Fruit fly (Drosophila melanogaster) whole organism, wandering third instar larva: ENCODE measurements around the gene Mitofilin.

Experiments
- Abd-B ChIP-seq: fragments of >200 bp; optimal IDR thresholded peaks from 2 replicates; lab custom pipeline; 2017; ENCODE audit warnings: missing biosample characterization, missing genetic modification characterization
- CG32264 ChIP-seq: fragments of 200-800 bp; sonication (Bioruptor generic); optimal IDR thresholded peaks from 2 replicates; lab custom pipeline; 2016; ENCODE audit warnings: missing biosample characterization, missing genetic modification characterization
- CG9705 ChIP-seq: fragments of 200-800 bp; sonication (Bioruptor generic); optimal IDR thresholded peaks from 2 replicates; lab custom pipeline; 2018; ENCODE audit warnings: missing biosample characterization, mild to moderate bottlenecking, missing genetic modification characterization
- CrebA ChIP-seq: fragments of 200-800 bp; sonication (Bioruptor generic); optimal IDR thresholded peaks from 2 replicates; lab custom pipeline; 2016; ENCODE audit warnings: missing biosample characterization, mild to moderate bottlenecking, missing genetic modification characterization, borderline replicate concordance
- Dfd ChIP-seq: fragments of >200 bp; optimal IDR thresholded peaks from 2 replicates; lab custom pipeline; 2017; ENCODE audit warnings: missing biosample characterization, missing genetic modification characterization
- GATAd ChIP-seq: sonication (Bioruptor generic); optimal IDR thresholded peaks from 2 replicates; lab custom pipeline; 2016; ENCODE audit warnings: missing biosample characterization, missing genetic modification characterization
- HLH106 ChIP-seq: fragments of 200-800 bp; optimal IDR thresholded peaks from 3 replicates; lab custom pipeline; 2019; ENCODE audit warnings: missing biosample characterization, mild to moderate bottlenecking, missing genetic modification characterization, moderate library complexity
- Hnf4 ChIP-seq: fragments of 200-800 bp; sonication (Bioruptor generic); optimal IDR thresholded peaks from 2 replicates; lab custom pipeline; 2016; ENCODE audit warnings: missing biosample characterization, mild to moderate bottlenecking, missing genetic modification characterization
- Hr78 ChIP-seq: fragments of >200 bp; optimal IDR thresholded peaks from 2 replicates; lab custom pipeline; 2017; ENCODE audit warnings: missing biosample characterization, missing genetic modification characterization
- Hr83 ChIP-seq: fragments of 200-300 bp; sonication (Bioruptor generic); optimal IDR thresholded peaks from 2 replicates; lab custom pipeline; 2016; ENCODE audit warnings: missing biosample characterization, mild to moderate bottlenecking, missing genetic modification characterization, moderate library complexity; ENCODE audit not compliant: poor library complexity, severe bottlenecking
- Mio ChIP-seq: sonication (Bioruptor generic); optimal IDR thresholded peaks from 2 replicates; lab custom pipeline; 2016; ENCODE audit warnings: missing biosample characterization, missing genetic modification characterization
- Myc ChIP-seq: fragments of >200 bp; optimal IDR thresholded peaks from 2 replicates; lab custom pipeline; 2017
- OdsH ChIP-seq: fragments of 200-800 bp; sonication (Bioruptor generic); optimal IDR thresholded peaks from 2 replicates; lab custom pipeline; 2016; ENCODE audit warnings: missing biosample characterization, mild to moderate bottlenecking, missing genetic modification characterization
- Rel ChIP-seq, 2 experiments: fragments of 200-800 bp; sonication (Bioruptor generic) in 1 of 2; optimal IDR thresholded peaks; 2 replicates in 1 of 2; 3 replicates in 1 of 2; lab custom pipeline; 2016 to 2019; ENCODE audit warnings: mild to moderate bottlenecking in 2 of 2, missing biosample characterization in 2 of 2, missing genetic modification characterization in 2 of 2, moderate library complexity in 1 of 2
- Sp1 ChIP-seq: fragments of 200-800 bp; sonication (Bioruptor generic); optimal IDR thresholded peaks from 3 replicates; lab custom pipeline; 2019; ENCODE audit warnings: missing biosample characterization, mild to moderate bottlenecking, missing genetic modification characterization, moderate library complexity
- Vsx2 ChIP-seq: fragments of 200-300, 225-300 bp; sonication (Bioruptor generic); optimal IDR thresholded peaks from 2 replicates; lab custom pipeline; 2018; ENCODE audit warnings: missing biosample characterization, missing genetic modification characterization; ENCODE audit not compliant: partially characterized antibody
- br ChIP-seq: fragments of 200-800 bp; sonication (Bioruptor generic); optimal IDR thresholded peaks from 2 replicates; lab custom pipeline; 2016; ENCODE audit warnings: missing biosample characterization, missing genetic modification characterization
- brk ChIP-seq: fragments of 200-800 bp; sonication (Bioruptor generic); optimal IDR thresholded peaks from 2 replicates; lab custom pipeline; 2016; ENCODE audit warnings: missing biosample characterization, mild to moderate bottlenecking, missing genetic modification characterization
- dl ChIP-seq, 2 experiments: fragments of 175-275, 200-275 bp in 1 of 2; fragments of 200-275 bp in 1 of 2; sonication (Bioruptor generic); optimal IDR thresholded peaks; lab custom pipeline; 2018; ENCODE audit warnings: mild to moderate bottlenecking in 2 of 2, missing biosample characterization in 2 of 2, missing genetic modification characterization in 2 of 2, moderate library complexity in 2 of 2; ENCODE audit not compliant: partially characterized antibody in 2 of 2, insufficient read depth in 1 of 2
- dsf ChIP-seq: sonication (Bioruptor generic); optimal IDR thresholded peaks from 2 replicates; lab custom pipeline; 2016; ENCODE audit warnings: missing biosample characterization, missing genetic modification characterization, borderline replicate concordance
- ey ChIP-seq: fragments of 200-800 bp; sonication (Bioruptor generic); optimal IDR thresholded peaks from 2 replicates; lab custom pipeline; 2016; ENCODE audit warnings: missing biosample characterization, missing genetic modification characterization
- foxo ChIP-seq, 2 experiments: fragments of 200-800 bp; sonication (Bioruptor generic); optimal IDR thresholded peaks; 2 replicates in 1 of 2; 3 replicates in 1 of 2; lab custom pipeline; 2016 to 2017; ENCODE audit warnings: missing biosample characterization in 2 of 2, missing genetic modification characterization in 2 of 2
- fru ChIP-seq: fragments of 200-800 bp; sonication (Bioruptor generic); optimal IDR thresholded peaks from 3 replicates; lab custom pipeline; 2016; ENCODE audit warnings: missing biosample characterization, mild to moderate bottlenecking, missing genetic modification characterization
- h ChIP-seq: fragments of 200-800 bp; sonication (Bioruptor generic); optimal IDR thresholded peaks from 3 replicates; lab custom pipeline; 2016; ENCODE audit warnings: missing biosample characterization, mild to moderate bottlenecking, missing genetic modification characterization
- jim ChIP-seq: fragments of 175-275, 200-325 bp; sonication (Bioruptor generic); optimal IDR thresholded peaks from 2 replicates; lab custom pipeline; 2016; ENCODE audit warnings: missing biosample characterization, mild to moderate bottlenecking, missing genetic modification characterization
- lola ChIP-seq: fragments of >200 bp; optimal IDR thresholded peaks from 2 replicates; lab custom pipeline; 2017; ENCODE audit warnings: missing biosample characterization, missing genetic modification characterization
- pan ChIP-seq: fragments of >200 bp; optimal IDR thresholded peaks from 2 replicates; lab custom pipeline; 2017
- rgr ChIP-seq: fragments of 200-800 bp; sonication (Bioruptor generic); optimal IDR thresholded peaks from 3 replicates; lab custom pipeline; 2016; ENCODE audit warnings: missing biosample characterization, mild to moderate bottlenecking, missing genetic modification characterization
- sv ChIP-seq: fragments of 200-800 bp; sonication (Bioruptor generic); optimal IDR thresholded peaks from 3 replicates; lab custom pipeline; 2016; ENCODE audit warnings: missing biosample characterization, missing genetic modification characterization
- tai ChIP-seq: sonication (Bioruptor generic); optimal IDR thresholded peaks from 2 replicates; lab custom pipeline; 2016; ENCODE audit warnings: missing biosample characterization, missing genetic modification characterization
- usp ChIP-seq: fragments of >200 bp; optimal IDR thresholded peaks from 2 replicates; lab custom pipeline; 2017; ENCODE audit warnings: missing biosample characterization, missing genetic modification characterization
- woc ChIP-seq: sonication (Bioruptor generic); optimal IDR thresholded peaks from 2 replicates; lab custom pipeline; 2016; ENCODE audit warnings: missing biosample characterization, mild to moderate bottlenecking, missing genetic modification characterization

Mitofilin gene

dm6 chr3R:22071628-22072027 lies 48.5 kb upstream of the Mitofilin start:
- no peak for TF ChIP-seq Hr78 (GFP tag; lab: Kevin White, UChicago)
- TF ChIP-seq Hnf4 (GFP tag; lab: Kevin White, UChicago) = no peak
- TF ChIP-seq Dfd (GFP tag; lab: Kevin White, UChicago) = peak; percentile 82
- no peak for TF ChIP-seq dl (GFP tag; optimal IDR thresholded peaks at IDR 0.05; lab: Kevin White, UChicago; ENCODE audit: insufficient read depth in 1 of 2, partially characterized antibody in 2 of 2)

DNA sequence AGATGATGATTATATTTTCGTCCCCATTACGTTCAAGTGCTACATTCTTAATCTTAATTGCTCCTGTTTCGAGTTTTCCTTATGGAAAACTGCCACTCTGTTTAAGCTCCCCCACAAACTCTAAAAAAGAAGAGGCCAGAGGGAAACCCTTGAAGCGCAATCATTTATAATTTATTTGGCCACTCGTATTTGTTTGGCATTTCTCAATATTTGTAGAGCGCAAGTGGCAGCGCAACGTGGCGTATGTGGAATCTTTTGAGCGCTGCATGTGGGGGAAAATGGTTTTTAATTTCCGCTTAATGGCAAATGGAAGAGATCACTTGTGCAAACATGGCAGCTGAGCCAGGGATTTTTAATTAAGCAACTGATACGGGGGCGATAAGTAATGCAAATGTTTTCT lies 44.1 kb upstream of the Mitofilin start:
- TF ChIP-seq OdsH (no peak), Hr83 (peak; percentile 25), Vsx2 (GFP tag; lab: Kevin White, UChicago) (no peak), usp (no peak)

dm6 chr3R:22066440-22066839 lies 43.3 kb upstream of the Mitofilin start:
- TF ChIP-seq Rel (GFP tag; optimal IDR thresholded peaks at IDR 0.05; lab: Kevin White, UChicago) = no peak
- peak; percentile 10 for TF ChIP-seq Rel (tag; optimal IDR thresholded peaks at IDR 0.05; lab: Kevin White, UChicago)
- TF ChIP-seq sv = no peak
- no peak for TF ChIP-seq Hr78 (GFP tag; lab: Kevin White, UChicago)
- TF ChIP-seq usp = no peak

- TF ChIP-seq rgr (peak; percentile 46), usp (no peak), Myc (lab: Kevin White, UChicago) (no peak), HLH106 (tag; lab: Kevin White, UChicago) (no peak), Hnf4 (GFP tag; lab: Kevin White, UChicago) (no peak), GATAd (no peak), Hr83 (peak; percentile 67), Sp1 (GFP tag; lab: Kevin White, UChicago) (no peak), Rel (GFP tag; optimal IDR thresholded peaks at IDR 0.05; lab: Kevin White, UChicago) (no peak), Rel (tag; optimal IDR thresholded peaks at IDR 0.05; lab: Kevin White, UChicago) (no peak), h (peak; percentile 25), sv (no peak), CG32264 (GFP tag; lab: Kevin White, UChicago) (no peak), Abd-B (GFP tag; lab: Kevin White, UChicago) (no peak), lola (GFP tag; lab: Kevin White, UChicago) (no peak), fru (GFP tag; lab: Kevin White, UChicago) (no peak), foxo (GFP tag; optimal IDR thresholded peaks at IDR 0.05; lab: Kevin White, UChicago) (peak in 1 of 2 experiments; percentile 0), dsf (no peak), br (GFP tag; lab: Kevin White, UChicago) (no peak), OdsH (peak; percentile 26)
- TF ChIP-seq, all 38 proteins: peak for 5
Measured at dm6 chr3R:22057083-22057482, 33.9 kb upstream of the Mitofilin start.

DNA sequence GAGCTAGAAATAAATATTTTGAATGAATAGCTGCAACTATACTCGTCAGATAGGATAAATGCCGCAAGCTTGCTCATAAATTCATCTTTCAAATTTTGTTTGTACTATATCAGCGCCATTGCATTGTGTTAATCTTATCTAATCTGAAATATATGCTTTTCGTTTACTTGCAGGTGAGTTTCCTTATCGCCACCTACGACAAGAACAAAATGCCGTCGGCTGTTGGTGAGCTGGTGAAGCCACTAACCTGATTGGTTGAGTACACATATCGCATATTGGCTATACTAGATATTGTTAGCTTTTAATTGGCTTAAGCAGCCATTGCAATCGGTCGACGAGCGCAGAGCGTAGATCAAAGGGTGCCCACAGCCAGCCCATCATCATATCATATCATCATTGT lies 30.6 kb upstream of the Mitofilin start:
- no peak for TF ChIP-seq tai (GFP tag; lab: Kevin White, UChicago)
- no peak for TF ChIP-seq woc
- TF ChIP-seq jim (GFP tag; lab: Kevin White, UChicago) = no peak
- TF ChIP-seq CrebA (GFP tag; lab: Kevin White, UChicago) = no peak

- no peak for TF ChIP-seq h
- no peak for TF ChIP-seq foxo (GFP tag; optimal IDR thresholded peaks at IDR 0.05; lab: Kevin White, UChicago)
- TF ChIP-seq Hr83 = no peak
- TF ChIP-seq Mio (GFP tag; lab: Kevin White, UChicago) = no peak
- TF ChIP-seq sv = no peak
- TF ChIP-seq tai (GFP tag; lab: Kevin White, UChicago) = no peak
- TF ChIP-seq Dfd (GFP tag; lab: Kevin White, UChicago) = no peak
- no peak for TF ChIP-seq HLH106 (tag; lab: Kevin White, UChicago)
- no peak for TF ChIP-seq OdsH
- TF ChIP-seq jim (GFP tag; lab: Kevin White, UChicago) = no peak
- TF ChIP-seq Abd-B (GFP tag; lab: Kevin White, UChicago) = no peak
- TF ChIP-seq Myc (lab: Kevin White, UChicago) = no peak
- TF ChIP-seq pan (lab: Kevin White, UChicago) = no peak
- no peak for TF ChIP-seq rgr
- TF ChIP-seq brk (GFP tag; lab: Kevin White, UChicago) = no peak
- no peak for TF ChIP-seq CG9705 (GFP tag; lab: Kevin White, UChicago)
- no peak for TF ChIP-seq ey (GFP tag; lab: Kevin White, UChicago)
- TF ChIP-seq Rel (GFP tag; optimal IDR thresholded peaks at IDR 0.05; lab: Kevin White, UChicago) = no peak
- no peak for TF ChIP-seq Rel (tag; optimal IDR thresholded peaks at IDR 0.05; lab: Kevin White, UChicago)
- no peak for TF ChIP-seq GATAd
Measured at dm6 chr3R:22053202-22053601, 30.1 kb upstream of the Mitofilin start.
